Fruit fly (Drosophila melanogaster) S2 (cell line): ENCODE results near the gene Ndfip.

Source experiments
- CG8478 ChIP-seq: fragments of >200 bp; optimal IDR thresholded peaks from 2 replicates; lab custom pipeline; 2018
- CTCF ChIP-seq, 2 experiments: fragments of >200 bp; optimal IDR thresholded peaks; 2 replicates each; lab custom pipeline; 2018

DNA sequence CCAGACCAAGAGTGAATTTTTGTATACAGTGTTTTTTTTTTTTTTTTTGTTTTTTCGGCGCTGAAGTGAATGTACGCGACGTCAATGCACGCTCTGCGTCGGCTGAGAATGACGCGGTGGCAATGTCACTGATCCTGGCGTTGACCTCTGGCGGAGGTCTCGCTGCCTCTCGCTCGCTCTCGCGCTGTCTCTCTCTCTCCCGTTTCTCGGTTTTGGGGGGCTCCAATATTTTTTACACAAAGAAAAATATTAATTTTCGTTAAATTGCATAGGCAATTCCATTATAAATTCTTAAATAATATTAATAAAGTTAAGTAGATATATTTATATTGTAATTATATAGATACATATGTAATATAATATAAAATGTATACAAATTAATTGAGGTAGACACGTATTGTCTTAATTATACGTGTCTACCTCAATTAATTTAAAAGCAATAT, 40.8 kb downstream of the Ndfip start:
- TF ChIP-seq CG8478 (lab: Kevin White, UChicago) (no peak), CTCF (optimal IDR thresholded peaks at IDR 0.05; lab: Kevin White, UChicago) (no peak)
